Worm (Caenorhabditis elegans) whole organism, early embryonic: ENCODE data around the gene clc-7.

Source experiments
- ama-1 ChIP-seq: fragments of 150-350 bp; optimal IDR thresholded peaks from 2 replicates; lab custom pipeline; 2014
- ets-7 ChIP-seq: sonication (generic microtip); optimal IDR thresholded peaks from 2 replicates; lab custom pipeline; 2016; ENCODE audit warnings: missing genotype, missing genetic modification characterization, missing compliant biosample characterization
- flt-1 ChIP-seq: fragments of 200-800 bp; sonication (Bioruptor generic); IDR thresholded peaks from 2 replicates; pipeline ENCODE4 v1.3.6; 2022; ENCODE audit warnings: missing genetic modification characterization, missing compliant biosample characterization
- hmg-4 ChIP-seq: fragments of 200-800 bp; sonication (Bioruptor generic); optimal IDR thresholded peaks from 2 replicates; lab custom pipeline; 2018; ENCODE audit warnings: mild to moderate bottlenecking, missing genetic modification characterization, missing compliant biosample characterization
- sea-1 ChIP-seq: fragments of 200-800 bp; sonication (Bioruptor generic); conservative IDR thresholded peaks from 2 replicates; pipeline ENCODE4 v1.3.6; 2022; ENCODE audit warnings: missing genetic modification characterization, missing compliant biosample characterization

DNA sequence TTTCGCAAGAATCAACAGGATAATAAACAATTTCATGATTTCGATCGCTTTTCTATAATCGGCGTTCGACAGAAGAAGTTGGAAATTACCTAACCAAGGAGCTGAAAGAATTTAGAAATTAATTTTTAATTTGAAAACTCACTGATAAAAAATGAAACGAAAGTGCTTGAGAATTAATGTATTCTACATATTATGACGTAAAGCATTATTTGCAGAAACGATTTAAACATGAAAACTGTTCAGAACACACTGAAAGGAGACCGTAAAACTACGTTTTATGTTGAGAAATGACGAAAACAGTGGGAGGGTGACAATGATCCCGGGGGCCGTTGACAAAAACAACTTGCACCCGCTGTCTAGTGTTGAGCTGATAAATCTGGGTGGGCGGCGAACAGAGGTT is 30.2 kb upstream of the clc-7 start, which contains the start of gene ZC449.5:
- no peak for TF ChIP-seq flt-1 (GFP tag; lab: Robert Waterston, UW)
- TF ChIP-seq ama-1 (lab: Kevin White, UChicago) = no peak
- TF ChIP-seq hmg-4 (GFP tag; lab: Kevin White, UChicago) = no peak
- no peak for TF ChIP-seq sea-1
- TF ChIP-seq ets-7 (tag; lab: Kevin White, UChicago) = no peak
